Worm (Caenorhabditis elegans) whole organism, L4 larva: Measurements from ENCODE around the gene ska-3.

Experiments used
- F10B5.3 ChIP-seq: sonication (generic microtip); optimal IDR thresholded peaks from 2 replicates; lab custom pipeline; 2016; ENCODE audit warnings: mild to moderate bottlenecking, missing genetic modification characterization, missing compliant biosample characterization
- F44E2.7 ChIP-seq: fragments of 200-800 bp; sonication (Bioruptor generic); IDR thresholded peaks from 2 replicates; pipeline ENCODE4 v2.1.2; 2022; ENCODE audit warnings: missing genetic modification characterization, missing compliant biosample characterization
- Y105C5A.15 ChIP-seq: fragments of 200-800 bp; sonication (Bioruptor generic); IDR thresholded peaks from 2 replicates; pipeline ENCODE4 v1.3.6; 2022; ENCODE audit warnings: missing genetic modification characterization, missing compliant biosample characterization
- Y48G9A.11 ChIP-seq: fragments of 200-800 bp; sonication (Bioruptor generic); IDR thresholded peaks from 2 replicates; pipeline ENCODE4 v1.3.6; 2022; ENCODE audit warnings: missing genetic modification reagents, missing genetic modification characterization, missing compliant biosample characterization
- Y75B8A.6 ChIP-seq: fragments of 200-800 bp; sonication (Bioruptor generic); IDR thresholded peaks from 2 replicates; pipeline ENCODE4 v1.3.6; 2022; ENCODE audit warnings: missing genetic modification reagents, missing genetic modification characterization, missing compliant biosample characterization
- arid-1 ChIP-seq: fragments of 200-800 bp; sonication (Bioruptor generic); conservative IDR thresholded peaks from 2 replicates; pipeline ENCODE4 v1.3.6; 2022; ENCODE audit warnings: missing genetic modification reagents, missing genetic modification characterization, missing compliant biosample characterization
- ceh-28 ChIP-seq: fragments of 150-350 bp; optimal IDR thresholded peaks from 2 replicates; lab custom pipeline; 2014; ENCODE audit warnings: missing biosample characterization, missing genetic modification reagents, missing genetic modification characterization
- ceh-44 ChIP-seq: fragments of 200-800 bp; sonication (Bioruptor generic); IDR thresholded peaks from 2 replicates; pipeline ENCODE4 v1.3.6; 2022; ENCODE audit warnings: missing genetic modification reagents, missing genetic modification characterization, missing compliant biosample characterization
- ceh-62 ChIP-seq: sonication (generic microtip); optimal IDR thresholded peaks from 2 replicates; lab custom pipeline; 2017; ENCODE audit warnings: missing biosample characterization, missing genetic modification characterization
- daf-16 ChIP-seq, 3 experiments: sonication (generic microtip); optimal IDR thresholded peaks; 2 replicates each; lab custom pipeline; 2016 to 2017; ENCODE audit warnings: missing genetic modification characterization in 3 of 3, missing genetic modification reagents in 3 of 3, mild to moderate bottlenecking in 2 of 3, missing compliant biosample characterization in 2 of 3, missing biosample characterization in 1 of 3, moderate library complexity in 1 of 3
- daf-19 ChIP-seq: fragments of 200-800 bp; sonication (Bioruptor generic); conservative IDR thresholded peaks from 2 replicates; pipeline ENCODE4 v1.3.6; 2022; ENCODE audit warnings: missing genetic modification characterization, missing compliant biosample characterization
- daf-8 ChIP-seq: fragments of 200-800 bp; sonication (Bioruptor generic); IDR thresholded peaks from 2 replicates; pipeline ENCODE4 v1.3.6; 2022; ENCODE audit warnings: missing genetic modification characterization, missing compliant biosample characterization
- dmd-6 ChIP-seq: fragments of 200-800 bp; sonication (Bioruptor generic); IDR thresholded peaks from 2 replicates; pipeline ENCODE4 v1.3.6; 2022; ENCODE audit warnings: missing genetic modification reagents, missing genetic modification characterization, missing compliant biosample characterization
- dmd-8 ChIP-seq: fragments of 200-800 bp; sonication (Bioruptor generic); IDR thresholded peaks from 2 replicates; pipeline ENCODE4 v1.3.6; 2022; ENCODE audit warnings: missing genetic modification characterization, missing compliant biosample characterization
- dmd-9 ChIP-seq: fragments of 200-800 bp; sonication (Bioruptor generic); IDR thresholded peaks from 2 replicates; pipeline ENCODE4 v1.3.6; 2022; ENCODE audit warnings: missing genetic modification reagents, missing genetic modification characterization, missing compliant biosample characterization
- dpl-1 ChIP-seq: fragments of 150-350 bp; optimal IDR thresholded peaks from 2 replicates; lab custom pipeline; 2014; ENCODE audit warnings: missing biosample characterization, missing genetic modification reagents, missing genetic modification characterization
- dve-1 ChIP-seq: sonication (generic microtip); optimal IDR thresholded peaks from 2 replicates; lab custom pipeline; 2017; ENCODE audit warnings: antibody characterized with exemption, mild to moderate bottlenecking, missing genetic modification characterization, missing compliant biosample characterization; ENCODE audit not compliant: insufficient read depth
- egl-43 ChIP-seq: fragments of 200-800 bp; sonication (Bioruptor generic); IDR thresholded peaks from 2 replicates; pipeline ENCODE4 v1.3.6; 2022; ENCODE audit warnings: missing genetic modification reagents, missing genetic modification characterization, missing compliant biosample characterization
- fos-1 ChIP-seq: fragments of 150-350 bp; optimal IDR thresholded peaks from 2 replicates; lab custom pipeline; 2014; ENCODE audit warnings: missing biosample characterization, missing genetic modification characterization
- hif-1 ChIP-seq, 2 experiments: sonication (generic microtip); optimal IDR thresholded peaks; 2 replicates each; lab custom pipeline; 2016 to 2017; ENCODE audit warnings: missing compliant biosample characterization in 2 of 2, missing genetic modification characterization in 2 of 2, missing genetic modification reagents in 2 of 2, missing genotype in 2 of 2, mild to moderate bottlenecking in 1 of 2
- hmg-1.1 ChIP-seq: fragments of 200-800 bp; sonication (Bioruptor generic); IDR thresholded peaks from 2 replicates; pipeline ENCODE4 v1.3.6; 2022; ENCODE audit warnings: missing genetic modification reagents, missing genetic modification characterization, missing compliant biosample characterization
- lin-38 ChIP-seq: fragments of 200-800 bp; sonication (Bioruptor generic); IDR thresholded peaks from 2 replicates; pipeline ENCODE4 v1.3.6; 2022; ENCODE audit warnings: missing genetic modification reagents, missing genetic modification characterization, missing compliant biosample characterization
- lin-39 ChIP-seq: fragments of 150-350 bp; optimal IDR thresholded peaks from 2 replicates; lab custom pipeline; 2014; ENCODE audit warnings: missing biosample characterization, missing genetic modification reagents, missing genetic modification characterization
- madf-5 ChIP-seq, 2 experiments: fragments of 200-800 bp; sonication (Bioruptor generic); IDR thresholded peaks; 2 replicates each; pipeline ENCODE4 v1.3.6; 2022; ENCODE audit warnings: missing compliant biosample characterization in 2 of 2, missing genetic modification characterization in 2 of 2
- madf-9 ChIP-seq: fragments of 200-800 bp; sonication (Bioruptor generic); conservative IDR thresholded peaks from 2 replicates; pipeline ENCODE4 v1.3.6; 2022; ENCODE audit warnings: missing genetic modification reagents, missing genetic modification characterization, missing compliant biosample characterization
- mdl-1 ChIP-seq, 2 experiments: fragments of 150-350 bp in 1 of 2; sonication (generic microtip) in 1 of 2; optimal IDR thresholded peaks; 2 replicates each; lab custom pipeline; 2014 to 2017; ENCODE audit warnings: missing biosample characterization in 2 of 2, missing genetic modification characterization in 2 of 2
- mes-2 ChIP-seq: sonication (generic microtip); optimal IDR thresholded peaks from 2 replicates; lab custom pipeline; 2016; ENCODE audit warnings: missing genotype, mild to moderate bottlenecking, missing genetic modification characterization, missing compliant biosample characterization; ENCODE audit not compliant: poor library complexity, severe bottlenecking
- mxl-3 ChIP-seq: fragments of 200-800 bp; sonication (Bioruptor generic); optimal IDR thresholded peaks from 2 replicates; lab custom pipeline; 2018; ENCODE audit warnings: mild to moderate bottlenecking, missing genetic modification characterization, missing compliant biosample characterization
- nhr-10 ChIP-seq: fragments of 150-350 bp; optimal IDR thresholded peaks from 2 replicates; lab custom pipeline; 2014; ENCODE audit warnings: missing biosample characterization, missing genetic modification characterization
- nhr-237 ChIP-seq: sonication (generic microtip); optimal IDR thresholded peaks from 2 replicates; lab custom pipeline; 2017; ENCODE audit warnings: missing biosample characterization, missing genetic modification characterization
- nhr-28 ChIP-seq: fragments of 150-350 bp; optimal IDR thresholded peaks from 2 replicates; lab custom pipeline; 2014; ENCODE audit warnings: missing biosample characterization, missing genetic modification characterization
- nhr-48 ChIP-seq: sonication (generic microtip); optimal IDR thresholded peaks from 2 replicates; lab custom pipeline; 2016; ENCODE audit warnings: mild to moderate bottlenecking, missing genetic modification characterization, missing compliant biosample characterization
- pqm-1 ChIP-seq: sonication (generic microtip); optimal IDR thresholded peaks from 2 replicates; lab custom pipeline; 2017; ENCODE audit warnings: missing biosample characterization, missing genetic modification characterization
- saeg-2 ChIP-seq: fragments of 200-800 bp; sonication (Bioruptor generic); IDR thresholded peaks from 2 replicates; pipeline ENCODE4 v1.3.6; 2022; ENCODE audit warnings: missing genetic modification reagents, missing genetic modification characterization, missing compliant biosample characterization
- spr-3 ChIP-seq: fragments of 200-800 bp; sonication (Bioruptor generic); optimal IDR thresholded peaks from 2 replicates; lab custom pipeline; 2018; ENCODE audit warnings: mild to moderate bottlenecking, missing genetic modification characterization, missing compliant biosample characterization
- tag-97 ChIP-seq: fragments of 200-800 bp; sonication (Bioruptor generic); IDR thresholded peaks from 2 replicates; pipeline ENCODE4 v1.3.6; 2022; ENCODE audit warnings: missing genetic modification characterization, missing compliant biosample characterization
- unc-130 ChIP-seq: sonication (generic microtip); optimal IDR thresholded peaks from 2 replicates; lab custom pipeline; 2016; ENCODE audit warnings: missing genetic modification reagents, missing genetic modification characterization, missing compliant biosample characterization
- unc-39 ChIP-seq: sonication (generic microtip); optimal IDR thresholded peaks from 2 replicates; lab custom pipeline; 2017; ENCODE audit warnings: missing biosample characterization, missing genetic modification characterization
- unc-62 ChIP-seq, 3 experiments: fragments of 150-350 bp in 1 of 3; sonication (generic microtip); optimal IDR thresholded peaks in 2 of 3; peaks in 1 of 3; 1 replicate in 1 of 3; 2 replicates in 2 of 3; lab custom pipeline; 2014 to 2017; ENCODE audit warnings: missing biosample characterization in 3 of 3, missing genetic modification characterization in 3 of 3, missing genetic modification reagents in 3 of 3, missing genotype in 1 of 3
- ztf-7 ChIP-seq: fragments of 150-350 bp; optimal IDR thresholded peaks from 2 replicates; lab custom pipeline; 2014; ENCODE audit warnings: missing biosample characterization, missing genetic modification characterization

ska-3 gene

ce11 chrIII:5721888-5722287, 43.1 kb upstream of the ska-3 start (continued):
- TF ChIP-seq hif-1 (tag; optimal IDR thresholded peaks at IDR 0.05; lab: Kevin White, UChicago), result peak in 1 of 2 experiments; percentile 88
- no peak for TF ChIP-seq ceh-62 (tag; lab: Kevin White, UChicago)
- TF ChIP-seq mes-2 (tag; lab: Kevin White, UChicago), result peak; percentile 98
- no peak for TF ChIP-seq unc-39 (tag; lab: Kevin White, UChicago)
- peak; percentile 36; the same call in 1 of the 2 replicates for TF ChIP-seq Y48G9A.11 (GFP tag; lab: Robert Waterston, UW)
- TF ChIP-seq pqm-1 (tag; lab: Kevin White, UChicago), result peak; percentile 59
- TF ChIP-seq dve-1, result peak; percentile 94
- peak; percentile 13 for TF ChIP-seq mxl-3 (GFP tag; lab: Kevin White, UChicago)
- peak; percentile 55 for TF ChIP-seq ztf-7 (tag; lab: Kevin White, UChicago)
- peak; percentile 72 for TF ChIP-seq unc-130
- TF ChIP-seq daf-8, result no peak
- no peak for TF ChIP-seq daf-19 (GFP tag; lab: Robert Waterston, UW)
- TF ChIP-seq dmd-9 (GFP tag; lab: Robert Waterston, UW), result 0 out of 2 replicates have a peak, but pooled peaks have one; percentile 19
- no peak for TF ChIP-seq tag-97 (GFP tag; lab: Robert Waterston, UW)
- TF ChIP-seq F10B5.3, result peak; percentile 7
- TF ChIP-seq lin-38 (GFP tag; lab: Robert Waterston, UW), result peak; percentile 66
- no peak for TF ChIP-seq egl-43
- TF ChIP-seq nhr-28 (tag; lab: Kevin White, UChicago), result peak; percentile 67
- TF ChIP-seq hmg-1.1, result peak; percentile 35; the same call in 1 of the 2 replicates
- peak; percentile 63 for TF ChIP-seq nhr-48 (tag; lab: Kevin White, UChicago)
- peak; percentile 17 for TF ChIP-seq ceh-28 (tag; lab: Kevin White, UChicago)
- TF ChIP-seq Y105C5A.15, result no peak
- TF ChIP-seq saeg-2 (GFP tag; lab: Robert Waterston, UW), result no peak
- TF ChIP-seq fos-1 (tag; lab: Kevin White, UChicago), result no peak
- peak; percentile 86 for TF ChIP-seq dmd-6 (GFP tag; lab: Robert Waterston, UW)
- no peak for TF ChIP-seq Y75B8A.6 (GFP tag; lab: Robert Waterston, UW)
- no peak for TF ChIP-seq nhr-10
- TF ChIP-seq madf-9 (GFP tag; lab: Robert Waterston, UW), result peak; percentile 52
- TF ChIP-seq mdl-1 (tag; optimal IDR thresholded peaks at IDR 0.05; lab: Kevin White, UChicago), result peak in 1 of 2 experiments; percentile 26
- no peak for TF ChIP-seq dmd-8 (GFP tag; lab: Robert Waterston, UW)
- TF ChIP-seq spr-3 (GFP tag; lab: Kevin White, UChicago), result no peak
- no peak for TF ChIP-seq nhr-237 (tag; lab: Kevin White, UChicago)
- TF ChIP-seq lin-39 (tag; lab: Kevin White, UChicago), result no peak
- peak; percentile 93 for TF ChIP-seq dpl-1 (GFP tag; lab: Kevin White, UChicago)
- TF ChIP-seq arid-1 (GFP tag; lab: Robert Waterston, UW), result peak; percentile 56; the same call in 1 of the 2 replicates
- TF ChIP-seq daf-16 (GFP tag; optimal IDR thresholded peaks at IDR 0.05; lab: Kevin White, UChicago), result peak in 1 of 2 experiments; percentile 36
- TF ChIP-seq daf-16 (tag; optimal IDR thresholded peaks at IDR 0.05; lab: Kevin White, UChicago), result peak; percentile 49
- TF ChIP-seq ceh-44 (GFP tag; lab: Robert Waterston, UW), result 0 out of 2 replicates have a peak, but pooled peaks have one; percentile 27

DNA sequence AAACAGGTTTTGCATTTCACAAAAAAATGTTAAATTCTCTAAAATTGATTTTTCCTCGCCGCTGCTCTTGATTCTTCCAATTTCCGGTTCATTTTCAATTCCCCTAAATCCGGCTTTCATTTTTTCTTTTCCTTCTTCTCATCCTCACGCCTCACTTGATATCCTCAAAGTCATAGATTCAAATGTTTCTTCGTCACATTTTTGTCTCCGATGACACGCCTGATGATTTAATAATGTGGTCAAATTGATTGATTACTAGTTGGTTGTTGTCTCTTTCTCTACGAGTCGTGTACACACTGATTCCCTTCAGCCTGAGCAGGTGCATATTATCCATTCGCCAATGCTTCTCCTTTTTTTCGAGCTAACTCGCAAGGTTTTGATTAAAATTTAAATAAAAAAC, 42.7 kb upstream of the ska-3 start:
- TF ChIP-seq nhr-28 (tag; lab: Kevin White, UChicago), result no peak
- TF ChIP-seq unc-62 (GFP tag; optimal IDR thresholded peaks at IDR 0.05 in 1 of 2; lab: Kevin White, UChicago), result peak in 1 of 2 experiments; percentile 50
- no peak for TF ChIP-seq unc-62 (tag; optimal IDR thresholded peaks at IDR 0.05; lab: Kevin White, UChicago)
- TF ChIP-seq madf-5 (GFP tag; IDR thresholded peaks at IDR 0.05; lab: Robert Waterston, UW), result no peak
- no peak for TF ChIP-seq F44E2.7 (GFP tag; lab: Robert Waterston, UW)
- TF ChIP-seq, all 104 proteins: peak for 1
